Worm (Caenorhabditis elegans): ENCODE data around the gene col-2.

col-2 gene

DNA sequence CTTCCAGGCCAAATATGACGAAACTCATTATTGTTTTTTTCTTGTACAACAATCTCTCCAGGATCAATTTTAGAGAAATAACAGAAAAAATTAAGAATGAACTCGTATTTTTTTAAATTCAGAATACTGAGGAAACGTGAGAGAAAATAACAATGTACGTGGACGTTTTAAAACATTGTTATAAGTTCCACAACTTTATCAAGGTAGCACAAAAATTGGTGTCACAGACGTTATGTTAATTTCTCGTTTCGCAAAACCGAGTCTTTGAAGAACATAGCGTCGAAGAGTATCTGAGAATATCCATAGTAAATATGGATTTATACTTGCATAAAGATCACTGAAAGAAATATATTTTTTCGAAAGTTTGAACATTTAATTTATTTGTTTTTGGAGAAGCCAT, 34.2 kb downstream of the col-2 start, which contains the start of gene T04B2.8:
TSS of gene T04B2.8 (minus strand) at position 101 of the 400 bp plus-strand sequence.
- TF ChIP-seq nhr-102 (tag; optimal IDR thresholded peaks at IDR 0.05) (no peak), tra-1 (GFP tag; IDR thresholded peaks at IDR 0.05) (no peak), dve-1 (tag; optimal IDR thresholded peaks at IDR 0.05; ENCODE audit: insufficient read depth) (no peak), lin-39 (tag; optimal IDR thresholded peaks at IDR 0.05) (no peak), nhr-111 (GFP tag; optimal IDR thresholded peaks at IDR 0.05) (no peak), daf-16 (GFP tag; optimal IDR thresholded peaks at IDR 0.05) (no peak), daf-16 (tag; optimal IDR thresholded peaks at IDR 0.05) (no peak), lin-1 (GFP tag; IDR thresholded peaks at IDR 0.05) (no peak), madf-9 (GFP tag; conservative IDR thresholded peaks at IDR 0.05) (no peak), zag-1 (tag; optimal IDR thresholded peaks at IDR 0.05) (no peak), ZK337.2 (GFP tag; IDR thresholded peaks at IDR 0.05) (no peak), nhr-237 (tag; optimal IDR thresholded peaks at IDR 0.05) (no peak), tag-97 (GFP tag; IDR thresholded peaks at IDR 0.05) (no peak), F49E8.2 (tag; optimal IDR thresholded peaks at IDR 0.05; ENCODE audit: borderline replicate concordance) (no peak), aha-1 (tag) (no peak), lir-3 (tag; optimal IDR thresholded peaks at IDR 0.05) (no peak), lsy-2 (tag; optimal IDR thresholded peaks at IDR 0.05) (no peak)

DNA sequence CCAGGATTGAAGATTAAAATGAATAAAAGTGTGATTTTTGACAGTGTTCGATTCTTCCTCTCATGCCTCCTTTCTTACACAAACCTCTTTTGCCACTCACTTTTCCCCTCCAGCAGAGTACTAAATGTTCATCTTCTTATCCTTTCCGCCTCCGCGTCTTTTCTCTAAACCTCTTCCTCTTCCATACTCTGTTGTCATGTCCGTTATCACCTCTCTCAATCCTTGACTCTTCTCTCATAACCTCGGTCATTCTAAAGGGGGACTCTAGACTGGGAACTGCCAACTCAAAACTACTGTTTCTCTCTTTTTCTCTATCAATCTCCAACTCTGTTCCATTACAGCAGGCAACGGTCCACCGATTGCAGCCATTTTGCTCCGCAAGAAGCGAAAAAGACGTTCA, 37.0 kb downstream of the col-2 start:
- TF ChIP-seq nhr-11 (tag; optimal IDR thresholded peaks at IDR 0.05) (peak; percentile 54), snpc-4 (tag; optimal IDR thresholded peaks at IDR 0.05) (no peak), ceh-44 (GFP tag; IDR thresholded peaks at IDR 0.05) (no peak)

DNA sequence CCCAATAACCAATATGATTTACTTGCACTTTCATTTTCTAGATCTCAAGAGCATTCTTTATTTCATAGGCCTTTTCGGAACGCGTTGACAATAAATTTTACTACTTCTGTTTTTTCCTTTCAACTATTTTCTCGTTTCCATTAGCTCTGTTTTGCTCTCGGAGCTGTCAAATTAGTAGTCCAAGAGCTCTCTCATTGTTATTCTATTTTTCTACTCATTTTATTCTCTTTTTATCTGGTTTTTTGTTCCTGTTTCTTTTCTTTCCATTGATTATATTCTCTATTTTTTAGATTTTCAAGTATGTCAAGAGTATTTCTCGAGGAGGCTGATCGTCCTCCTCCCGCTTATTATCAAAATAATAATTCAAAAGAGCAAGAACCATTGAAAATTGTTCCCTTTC, 38.1 kb downstream of the col-2 start, which contains the start of gene T04B2.3:
TSS of gene T04B2.3 (plus strand) at position 301 of the 400 bp plus-strand sequence.
- TF ChIP-seq duxl-1 (tag; optimal IDR thresholded peaks at IDR 0.05; ENCODE audit: poor library complexity) (no peak), dmd-8 (GFP tag; IDR thresholded peaks at IDR 0.05) (no peak), ZK337.2 (GFP tag; IDR thresholded peaks at IDR 0.05) (no peak), nhr-77 (tag; optimal IDR thresholded peaks at IDR 0.05) (no peak), ceh-82 (tag; optimal IDR thresholded peaks at IDR 0.05) (no peak), ceh-28 (tag; optimal IDR thresholded peaks at IDR 0.05) (no peak), lin-38 (GFP tag; IDR thresholded peaks at IDR 0.05) (no peak)

- TF ChIP-seq aha-1 (tag) (peak; percentile 14), unc-62 (GFP tag; optimal IDR thresholded peaks at IDR 0.05 in 1 of 2) (peak in 1 of 2 experiments; percentile 77), unc-62 (tag; optimal IDR thresholded peaks at IDR 0.05) (no peak), daf-16 (GFP tag; optimal IDR thresholded peaks at IDR 0.05) (peak in 1 of 2 experiments; percentile 35), daf-16 (tag; optimal IDR thresholded peaks at IDR 0.05) (no peak), nhr-11 (tag; optimal IDR thresholded peaks at IDR 0.05) (peak; percentile 23), T26A8.4 (GFP tag; IDR thresholded peaks at IDR 0.05) (no peak)
Observed at ce11 chrIV:10046005-10046404, 39.2 kb downstream of the col-2 start.

- TF ChIP-seq aha-1 (tag) (peak; percentile 73), ceh-82 (tag; optimal IDR thresholded peaks at IDR 0.05) (no peak), lin-15B (tag; optimal IDR thresholded peaks at IDR 0.05) (no peak)
Observed at ce11 chrIV:10042881-10043280, 42.4 kb downstream of the col-2 start, which contains the start of gene frk-1. TSS of gene frk-1 (plus strand) at chrIV:10043181.

DNA sequence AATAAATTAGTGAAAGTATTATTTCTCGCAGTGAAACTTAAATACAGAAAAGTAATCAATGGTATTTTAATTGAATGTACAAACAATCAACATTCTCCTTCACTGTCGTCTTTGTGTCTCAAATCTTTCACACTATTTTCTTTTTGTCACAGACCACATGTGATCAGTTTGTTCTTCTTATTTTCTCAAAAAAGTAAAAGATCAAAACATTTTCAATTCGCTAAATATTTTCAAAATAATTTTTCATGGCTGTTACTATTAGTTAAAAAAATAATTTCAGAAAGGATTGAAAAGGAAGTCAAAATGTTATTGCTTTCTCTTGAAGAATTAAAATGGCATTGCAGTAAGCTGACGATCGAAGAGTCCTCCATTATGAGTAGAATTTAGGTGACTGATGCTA, 44.4 kb downstream of the col-2 start, which contains the start of gene dhs-31:
TSS of gene dhs-31 (minus strand) at position 101 of the 400 bp plus-strand sequence.
- TF ChIP-seq zfp-2 (tag; optimal IDR thresholded peaks at IDR 0.05): no peak

ce11 chrIV:10036966-10037365, 48.3 kb downstream of the col-2 start, which contains the start of gene F44D12.10:
TSS of gene F44D12.10 (minus strand) at chrIV:10037066.
- no peak for TF ChIP-seq aha-1 (tag)
- TF ChIP-seq hmg-1.1 (GFP tag; IDR thresholded peaks at IDR 0.05): no peak

Measured in whole organism, L4 larva.